Fruit fly (Drosophila melanogaster): ENCODE measurements around the gene CG13362.

The CG13362 gene

DNA sequence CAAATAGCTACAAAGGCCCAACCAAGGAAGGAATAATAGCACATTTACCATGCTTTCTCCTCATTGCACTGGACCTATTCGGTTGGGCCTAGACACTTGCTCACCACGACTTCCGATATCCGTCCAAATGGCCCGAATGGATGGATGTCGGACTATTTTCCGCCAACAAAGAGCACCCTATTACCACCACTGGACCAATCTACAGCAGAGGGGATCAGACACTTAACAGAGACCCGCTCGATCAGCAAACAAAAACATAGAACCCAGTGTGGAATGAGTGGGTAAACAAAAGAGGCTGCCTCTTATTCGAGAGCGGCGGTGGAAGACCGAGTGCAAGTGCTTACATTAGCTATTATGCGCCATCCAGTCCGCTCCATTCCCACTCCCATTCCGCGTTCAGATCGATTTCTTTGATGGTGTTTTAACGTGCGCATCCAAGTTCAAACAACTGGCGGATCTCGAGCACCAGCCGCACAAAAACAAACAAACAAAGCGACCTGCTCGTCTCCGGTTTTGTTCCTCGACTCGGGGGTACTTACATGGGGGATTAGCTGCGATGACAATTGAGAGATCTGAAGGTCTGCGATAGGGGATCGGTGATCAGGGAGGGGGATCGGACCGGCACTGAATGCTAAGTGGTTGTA, 17.5 kb upstream of the CG13362 start (continued):
- TF ChIP-seq run (tag; optimal IDR thresholded peaks at IDR 0.05) (no peak), CG18262 (tag; optimal IDR thresholded peaks at IDR 0.05) (no peak), dm (GFP tag; optimal IDR thresholded peaks at IDR 0.05) (no peak), Awh (GFP tag; IDR thresholded peaks at IDR 0.05) (no peak), tll (GFP tag; optimal IDR thresholded peaks at IDR 0.05) (no peak), yki (optimal IDR thresholded peaks at IDR 0.05) (no peak), Doc3 (GFP tag; IDR thresholded peaks at IDR 0.05; ENCODE audit: partially characterized antibody) (no peak), ara (GFP tag; IDR thresholded peaks at IDR 0.05) (no peak), BEAF-32 (GFP tag; optimal IDR thresholded peaks at IDR 0.05) (no peak), CG10431 (GFP tag; optimal IDR thresholded peaks at IDR 0.05) (peak; percentile 81), row (GFP tag; IDR thresholded peaks at IDR 0.05) (no peak), maf-S (GFP tag; optimal IDR thresholded peaks at IDR 0.05) (no peak), CG18764 (GFP tag; optimal IDR thresholded peaks at IDR 0.05) (no peak), Med (GFP tag) (peak; percentile 70), Max (GFP tag; optimal IDR thresholded peaks at IDR 0.05) (no peak), gsb-n (tag; optimal IDR thresholded peaks at IDR 0.05) (peak; percentile 48), CG2678 (tag; optimal IDR thresholded peaks at IDR 0.05) (peak; percentile 15), sc (optimal IDR thresholded peaks at IDR 0.05) (no peak), sc (GFP tag; optimal IDR thresholded peaks at IDR 0.05) (no peak), Hr39 (optimal IDR thresholded peaks at IDR 0.05) (no peak), ewg (GFP tag; optimal IDR thresholded peaks at IDR 0.05) (no peak), CG10979 (tag; optimal IDR thresholded peaks at IDR 0.05) (no peak), gcm (GFP tag; optimal IDR thresholded peaks at IDR 0.05) (peak; percentile 4), CG6813 (GFP tag; optimal IDR thresholded peaks at IDR 0.05) (peak; percentile 44), HLHmδ (GFP tag; optimal IDR thresholded peaks at IDR 0.05) (no peak), CG31441 (GFP tag; IDR thresholded peaks at IDR 0.05) (no peak), CG17186 (GFP tag; optimal IDR thresholded peaks at IDR 0.05) (no peak), vfl (GFP tag; optimal IDR thresholded peaks at IDR 0.05) (no peak), CG6272 (GFP tag; IDR thresholded peaks at IDR 0.05) (no peak), oc (tag; optimal IDR thresholded peaks at IDR 0.05) (peak; percentile 88), CG4617 (GFP tag; optimal IDR thresholded peaks at IDR 0.05; ENCODE audit: borderline replicate concordance) (no peak), grn (GFP tag; optimal IDR thresholded peaks at IDR 0.05) (peak; percentile 3), CG16779 (GFP tag; IDR thresholded peaks at IDR 0.05) (no peak), Dref (GFP tag; IDR thresholded peaks at IDR 0.05) (peak; percentile 29; the same call in 1 of the 2 replicates), cwo (GFP tag; optimal IDR thresholded peaks at IDR 0.05) (no peak), mirr (GFP tag; optimal IDR thresholded peaks at IDR 0.05) (peak; percentile 14), Fer1 (GFP tag; optimal IDR thresholded peaks at IDR 0.05) (no peak), CG6791 (GFP tag; IDR thresholded peaks at IDR 0.05; ENCODE audit: partially characterized antibody) (no peak), Oli (tag; optimal IDR thresholded peaks at IDR 0.05) (no peak), klu (GFP tag; IDR thresholded peaks at IDR 0.05) (no peak), Fer3 (tag; optimal IDR thresholded peaks at IDR 0.05) (no peak), da (GFP tag; optimal IDR thresholded peaks at IDR 0.05) (no peak), cg (GFP tag; optimal IDR thresholded peaks at IDR 0.05) (no peak), ci (GFP tag; IDR thresholded peaks at IDR 0.05) (0 out of 3 replicates have a peak, but pooled peaks have one; percentile 30), CG5180 (GFP tag; optimal IDR thresholded peaks at IDR 0.05) (no peak), fru (optimal IDR thresholded peaks at IDR 0.05) (no peak), exex (tag; optimal IDR thresholded peaks at IDR 0.05) (no peak), CG32532 (GFP tag; IDR thresholded peaks at IDR 0.05) (0 out of 2 replicates have a peak, but pooled peaks have one; percentile 5), CG12659 (GFP tag; optimal IDR thresholded peaks at IDR 0.05) (no peak), CG15479 (GFP tag; optimal IDR thresholded peaks at IDR 0.05) (no peak), CG12236 (GFP tag; optimal IDR thresholded peaks at IDR 0.05) (no peak)
